Worm (Caenorhabditis elegans) whole organism, L4/young adult: ENCODE data around the gene ccep-97.

Experiments
- W03F9.2 ChIP-seq: fragments of 150-350 bp; optimal IDR thresholded peaks from 2 replicates; lab custom pipeline; 2014; ENCODE audit warnings: missing biosample characterization, missing genetic modification characterization
- dao-5 ChIP-seq: sonication (generic microtip); optimal IDR thresholded peaks from 2 replicates; lab custom pipeline; 2016; ENCODE audit warnings: missing genotype, missing genetic modification characterization, moderate library complexity, missing compliant biosample characterization
- him-1 ChIP-seq: sonication (generic microtip); optimal IDR thresholded peaks from 2 replicates; lab custom pipeline; 2016; ENCODE audit warnings: missing genotype, missing genetic modification reagents, missing genetic modification characterization, missing compliant biosample characterization

DNA sequence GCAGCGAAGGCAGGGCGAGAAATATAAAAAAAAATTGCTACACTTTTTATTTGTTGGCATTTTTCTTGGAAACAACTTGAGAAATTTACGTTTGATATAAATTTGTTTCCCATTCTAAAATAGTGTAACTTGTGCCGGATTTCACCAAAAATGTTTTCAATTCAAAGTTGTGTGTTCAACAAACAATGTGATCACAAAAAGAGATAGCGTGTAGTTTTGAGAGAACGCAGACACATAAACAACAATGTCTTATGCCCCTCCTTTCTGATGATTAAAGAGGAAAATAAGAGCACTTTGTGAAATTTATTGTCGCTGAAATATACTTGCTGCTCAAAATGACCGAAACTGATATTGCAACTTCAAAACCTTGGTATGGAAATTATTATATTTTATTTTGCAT, 29.0 kb upstream of the ccep-97 start, which contains the start of gene abhd-5.1:
- TF ChIP-seq him-1 (tag; lab: Kevin White, UChicago), result no peak
- TF ChIP-seq dao-5, result no peak
- peak; percentile 20 for TF ChIP-seq W03F9.2 (tag; lab: Kevin White, UChicago)
